Fruit fly (Drosophila melanogaster) whole organism: ENCODE data around the gene Trim9.

ENCODE experiments used
- CG8478 ChIP-seq: fragments of >200 bp; optimal IDR thresholded peaks from 2 replicates; lab custom pipeline; 2018; ENCODE audit warnings: inconsistent platforms
- Dll ChIP-seq: fragments of >200 bp; optimal IDR thresholded peaks from 2 replicates; lab custom pipeline; 2017
- EcR ChIP-seq, 2 experiments: fragments of >200 bp; optimal IDR thresholded peaks; 2 replicates each; lab custom pipeline; 2017; ENCODE audit warnings: missing biosample characterization in 2 of 2, missing genetic modification characterization in 2 of 2, missing genetic modification reagents in 2 of 2
- pan ChIP-seq: fragments of >200 bp; optimal IDR thresholded peaks from 2 replicates; lab custom pipeline; 2017
- psq ChIP-seq: fragments of >200 bp; optimal IDR thresholded peaks from 2 replicates; lab custom pipeline; 2017
- usp ChIP-seq: fragments of >200 bp; optimal IDR thresholded peaks from 2 replicates; lab custom pipeline; 2017; ENCODE audit warnings: missing biosample characterization, missing genetic modification characterization, mixed read lengths

- TF ChIP-seq EcR (GFP tag; optimal IDR thresholded peaks at IDR 0.05; lab: Kevin White, UChicago) (no peak), pan (lab: Kevin White, UChicago) (no peak), psq (lab: Kevin White, UChicago) (no peak), CG8478 (no peak), Dll (lab: Kevin White, UChicago) (no peak), usp (no peak)
Observed at dm6 chr2L:10647720-10648349, 103.2 kb downstream of the Trim9 start.
